Fruit fly (Drosophila melanogaster): ENCODE measurements around the gene pzg.

The pzg gene

DNA sequence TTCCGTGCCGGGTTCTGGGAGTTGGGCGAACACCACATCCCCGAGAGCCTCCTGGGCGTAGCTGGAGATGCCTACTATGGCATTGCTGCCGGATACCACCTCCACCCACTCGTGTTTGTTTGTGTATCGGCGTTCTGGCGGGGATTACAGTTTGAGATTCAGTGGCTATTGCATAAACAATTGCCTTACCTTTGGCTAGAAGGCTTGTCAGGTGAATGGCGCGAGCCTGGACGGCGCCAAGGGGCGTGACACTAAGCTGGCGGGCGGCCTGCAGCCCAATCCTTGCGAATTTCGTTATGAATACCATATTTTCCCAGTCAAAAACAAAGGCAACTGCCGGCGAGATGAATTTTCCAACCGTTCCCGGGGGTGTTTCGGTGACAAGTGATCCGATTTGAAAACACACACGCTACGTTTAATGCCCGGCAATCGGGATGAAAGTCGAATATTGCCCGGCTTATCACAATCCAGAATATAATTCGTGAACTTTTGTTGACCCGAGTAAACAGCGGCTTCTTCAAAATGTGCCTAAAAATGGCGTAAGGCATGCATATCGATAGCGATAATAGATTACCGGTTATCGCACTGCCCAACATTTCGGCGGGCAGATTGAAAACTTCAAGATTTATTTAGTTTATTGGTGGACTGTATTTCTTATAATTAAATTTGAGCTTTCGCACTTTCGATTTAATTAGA lies 4.8 kb upstream of the pzg start, which contains the start of gene ppl (continued):
- TF ChIP-seq pzg (GFP tag; optimal IDR thresholded peaks at IDR 0.05) (peak; percentile 87), Fer1 (GFP tag; optimal IDR thresholded peaks at IDR 0.05) (peak; percentile 26), HmgZ (tag; optimal IDR thresholded peaks at IDR 0.05) (peak; percentile 19), CG2678 (tag; optimal IDR thresholded peaks at IDR 0.05) (peak; percentile 1), Scr (GFP tag; IDR thresholded peaks at IDR 0.05; ENCODE audit: partially characterized antibody) (peak; percentile 46; the same call in 1 of the 2 replicates), nom (GFP tag; optimal IDR thresholded peaks at IDR 0.05) (peak; percentile 0), E2f2 (GFP tag; IDR thresholded peaks at IDR 0.05) (peak; percentile 94), MBD-R2 (GFP tag; IDR thresholded peaks at IDR 0.05) (peak; percentile 49; the same call in 1 of the 2 replicates), CG11696 (GFP tag; IDR thresholded peaks at IDR 0.05) (no peak), CG13287 (GFP tag; IDR thresholded peaks at IDR 0.05; ENCODE audit: partially characterized antibody) (peak; percentile 73), CG2116 (GFP tag; optimal IDR thresholded peaks at IDR 0.05) (peak; percentile 71), NC2β (GFP tag; optimal IDR thresholded peaks at IDR 0.05) (peak; percentile 4), NFAT (GFP tag; IDR thresholded peaks at IDR 0.05) (peak; percentile 21; the same call in 1 of the 2 replicates), CG2712 (tag; optimal IDR thresholded peaks at IDR 0.05) (peak; percentile 17), lab (GFP tag; optimal IDR thresholded peaks at IDR 0.05) (peak; percentile 19), gfzf (GFP tag; optimal IDR thresholded peaks at IDR 0.05) (peak; percentile 77), crc (GFP tag; optimal IDR thresholded peaks at IDR 0.05) (no peak), tna (GFP tag; IDR thresholded peaks at IDR 0.05; ENCODE audit: partially characterized antibody) (peak; percentile 37; the same call in 1 of the 2 replicates), CG13424 (tag; optimal IDR thresholded peaks at IDR 0.05) (peak; percentile 5), CG17359 (tag; optimal IDR thresholded peaks at IDR 0.05) (peak; percentile 20), CG34224 (GFP tag; IDR thresholded peaks at IDR 0.05; ENCODE audit: partially characterized antibody) (peak; percentile 66), amos (GFP tag; IDR thresholded peaks at IDR 0.05; ENCODE audit: partially characterized antibody) (peak; percentile 60; the same call in 1 of the 2 replicates), unc-4 (GFP tag; IDR thresholded peaks at IDR 0.05; ENCODE audit: partially characterized antibody) (peak; percentile 57), CG33557 (GFP tag; optimal IDR thresholded peaks at IDR 0.05) (no peak), gt (GFP tag; IDR thresholded peaks at IDR 0.05) (no peak), CG34376 (GFP tag; optimal IDR thresholded peaks at IDR 0.05) (peak; percentile 82), CG8290 (GFP tag; optimal IDR thresholded peaks at IDR 0.05) (no peak), CG8290 (tag; optimal IDR thresholded peaks at IDR 0.05) (peak in 1 of 2 experiments; percentile 54), CG12659 (GFP tag; optimal IDR thresholded peaks at IDR 0.05) (peak; percentile 9), fd96Cb (tag; optimal IDR thresholded peaks at IDR 0.05) (no peak), Xrp1 (GFP tag; IDR thresholded peaks at IDR 0.05) (no peak), Hand (GFP tag; optimal IDR thresholded peaks at IDR 0.05) (no peak), CG10543 (GFP tag; optimal IDR thresholded peaks at IDR 0.05) (peak; percentile 65), Nf-YB (GFP tag; optimal IDR thresholded peaks at IDR 0.05) (no peak), CG4282 (GFP tag; optimal IDR thresholded peaks at IDR 0.05) (peak; percentile 1), zen (tag; optimal IDR thresholded peaks at IDR 0.05) (peak; percentile 4), trem (tag; optimal IDR thresholded peaks at IDR 0.05) (peak; percentile 47), sens (GFP tag) (peak; percentile 78), CG4424 (GFP tag; optimal IDR thresholded peaks at IDR 0.05) (no peak), fd3F (GFP tag; optimal IDR thresholded peaks at IDR 0.05) (no peak), exex (tag; optimal IDR thresholded peaks at IDR 0.05) (peak; percentile 27), gem (tag; optimal IDR thresholded peaks at IDR 0.05) (peak; percentile 22), D (optimal IDR thresholded peaks at IDR 0.05) (peak; percentile 43), D (GFP tag; optimal IDR thresholded peaks at IDR 0.05) (no peak), lbe (GFP tag; optimal IDR thresholded peaks at IDR 0.05) (peak; percentile 26), CG16779 (GFP tag; IDR thresholded peaks at IDR 0.05) (no peak), Opbp (GFP tag; IDR thresholded peaks at IDR 0.05; ENCODE audit: partially characterized antibody) (peak; percentile 45; the same call in 2 of the 3 replicates), chinmo (GFP tag; IDR thresholded peaks at IDR 0.05; ENCODE audit: partially characterized antibody) (0 out of 4 replicates have a peak, but pooled peaks have one; percentile 42)

Data from whole organism, embryonic.